Fruit fly (Drosophila melanogaster) whole organism, embryonic: ENCODE results near the gene kud.
A peak's percentile ranks its signal among the peaks of the same experiment; 100 is the strongest.

Source experiments
- Asciz ChIP-seq: fragments of 200-800 bp; sonication (Bioruptor generic); optimal IDR thresholded peaks from 2 replicates; lab custom pipeline; 2017; ENCODE audit warnings: missing biosample characterization, mild to moderate bottlenecking, missing genetic modification characterization, missing genetic modification reagents
- Bdp1 ChIP-seq: fragments of 200-800 bp; sonication (Bioruptor generic); optimal IDR thresholded peaks from 3 replicates; lab custom pipeline; 2016; ENCODE audit warnings: missing biosample characterization, missing genetic modification characterization
- BtbVII ChIP-seq: fragments of 200-800 bp; sonication (Bioruptor generic); optimal IDR thresholded peaks from 3 replicates; lab custom pipeline; 2017; ENCODE audit warnings: missing biosample characterization, mild to moderate bottlenecking, missing genetic modification characterization
- CG10267 ChIP-seq: fragments of 200-800 bp; sonication (Bioruptor generic); optimal IDR thresholded peaks from 2 replicates; lab custom pipeline; 2018; ENCODE audit warnings: missing biosample characterization, mild to moderate bottlenecking, missing genetic modification characterization, moderate library complexity
- CG12071 ChIP-seq: fragments of 200-800 bp; sonication (Bioruptor generic); optimal IDR thresholded peaks from 3 replicates; lab custom pipeline; 2018; ENCODE audit warnings: missing biosample characterization, mild to moderate bottlenecking, missing genetic modification characterization
- CG13775 ChIP-seq: fragments of 200-800 bp; sonication (Bioruptor generic); optimal IDR thresholded peaks from 3 replicates; lab custom pipeline; 2017; ENCODE audit warnings: missing biosample characterization, mild to moderate bottlenecking, missing genetic modification characterization
- CG14441 ChIP-seq: fragments of 200-800 bp; sonication (Bioruptor generic); IDR thresholded peaks from 2 replicates; pipeline ENCODE4 v1.3.6; 2022; ENCODE audit warnings: missing biosample characterization, missing genetic modification characterization
- CG15601 ChIP-seq: fragments of 200-800 bp; sonication (Bioruptor generic); optimal IDR thresholded peaks from 3 replicates; lab custom pipeline; 2019; ENCODE audit warnings: missing biosample characterization, mild to moderate bottlenecking, missing genetic modification characterization, moderate library complexity
- CG1647 ChIP-seq: fragments of 200-800 bp; sonication (Bioruptor generic); optimal IDR thresholded peaks from 3 replicates; lab custom pipeline; 2016; ENCODE audit warnings: missing biosample characterization, missing genetic modification characterization
- CG16815 ChIP-seq: fragments of 200-800 bp; sonication (Bioruptor generic); optimal IDR thresholded peaks from 3 replicates; lab custom pipeline; 2017; ENCODE audit warnings: missing biosample characterization, mild to moderate bottlenecking, missing genetic modification characterization
- CG16863 ChIP-seq: fragments of 200-800 bp; sonication (Bioruptor generic); optimal IDR thresholded peaks from 3 replicates; lab custom pipeline; 2016; ENCODE audit warnings: missing biosample characterization, missing genetic modification characterization
- CG17829 ChIP-seq: fragments of 200-800 bp; optimal IDR thresholded peaks from 2 replicates; lab custom pipeline; 2019; ENCODE audit warnings: missing biosample characterization, mild to moderate bottlenecking, missing genetic modification characterization, moderate library complexity
- CG18262 ChIP-seq: fragments of 200-800 bp; optimal IDR thresholded peaks from 3 replicates; lab custom pipeline; 2019; ENCODE audit warnings: missing biosample characterization, mild to moderate bottlenecking, missing genetic modification characterization, moderate library complexity
- CG34422 ChIP-seq: fragments of 200-800 bp; sonication (Bioruptor generic); IDR thresholded peaks from 3 replicates; pipeline ENCODE4 v1.3.6; 2022; ENCODE audit warnings: missing biosample characterization, missing genetic modification characterization
- CG3838 ChIP-seq: fragments of 200-800 bp; sonication (Bioruptor generic); optimal IDR thresholded peaks from 3 replicates; lab custom pipeline; 2016; ENCODE audit warnings: missing biosample characterization, missing genetic modification characterization
- CG42726 ChIP-seq: fragments of 200-800 bp; sonication (Bioruptor generic); IDR thresholded peaks from 2 replicates; pipeline ENCODE4 v1.3.6; 2022; ENCODE audit warnings: missing biosample characterization, missing genetic modification characterization; ENCODE audit not compliant: partially characterized antibody
- CG4730 ChIP-seq: fragments of 200-800 bp; sonication (Bioruptor generic); IDR thresholded peaks from 2 replicates; pipeline ENCODE4 v1.3.6; 2022; ENCODE audit warnings: missing biosample characterization, missing genetic modification characterization
- CG6689 ChIP-seq: fragments of 200-800 bp; sonication (Bioruptor generic); IDR thresholded peaks from 2 replicates; pipeline ENCODE4 v1.3.6; 2022; ENCODE audit warnings: missing biosample characterization, missing genetic modification characterization
- CG6813 ChIP-seq: fragments of 200-800 bp; sonication (Bioruptor generic); optimal IDR thresholded peaks from 2 replicates; lab custom pipeline; 2017; ENCODE audit warnings: missing biosample characterization, missing genetic modification characterization, mild to moderate bottlenecking, moderate library complexity, missing genetic modification reagents
- CG7928 ChIP-seq: fragments of 200-800 bp; sonication (Bioruptor generic); optimal IDR thresholded peaks from 2 replicates; lab custom pipeline; 2017; ENCODE audit warnings: missing biosample characterization, mild to moderate bottlenecking, missing genetic modification characterization
- CG9215 ChIP-seq: fragments of 200-800 bp; sonication (Bioruptor generic); IDR thresholded peaks from 2 replicates; pipeline ENCODE4 v1.3.6; 2022; ENCODE audit warnings: missing biosample characterization, missing genetic modification characterization
- D19B ChIP-seq: fragments of 200-800 bp; sonication (Bioruptor generic); optimal IDR thresholded peaks from 2 replicates; lab custom pipeline; 2017; ENCODE audit warnings: missing biosample characterization, mild to moderate bottlenecking, missing genetic modification characterization
- Drgx ChIP-seq: fragments of 200-800 bp; sonication (Bioruptor generic); IDR thresholded peaks from 2 replicates; pipeline ENCODE4 v1.3.6; 2022; ENCODE audit warnings: missing biosample characterization, missing genetic modification characterization
- HLH4C ChIP-seq: fragments of 200-800 bp; sonication (Bioruptor generic); IDR thresholded peaks from 3 replicates; pipeline ENCODE4 v1.3.6; 2022; ENCODE audit warnings: missing biosample characterization, missing genetic modification characterization; ENCODE audit not compliant: partially characterized antibody
- Hr51 ChIP-seq, 2 experiments: fragments of 200-800 bp; sonication (Bioruptor generic); optimal IDR thresholded peaks; 2 replicates in 1 of 2; 3 replicates in 1 of 2; lab custom pipeline; 2016 to 2018; ENCODE audit warnings: missing biosample characterization in 2 of 2, missing genetic modification characterization in 2 of 2, mild to moderate bottlenecking in 1 of 2, moderate library complexity in 1 of 2
- Hr78 ChIP-seq, 2 experiments: fragments of 200-800 bp in 1 of 2; fragments of >200 bp in 1 of 2; sonication (Bioruptor generic) in 1 of 2; optimal IDR thresholded peaks; 2 replicates each; lab custom pipeline; 2017 to 2019; ENCODE audit warnings: missing biosample characterization in 2 of 2, missing genetic modification characterization in 2 of 2, mild to moderate bottlenecking in 1 of 2, moderate library complexity in 1 of 2
- Hsf ChIP-seq: fragments of 200-800 bp; sonication (Bioruptor generic); optimal IDR thresholded peaks from 3 replicates; lab custom pipeline; 2016; ENCODE audit warnings: missing biosample characterization, missing genetic modification characterization
- Mrtf ChIP-seq: fragments of 200-800 bp; sonication (Bioruptor generic); IDR thresholded peaks from 3 replicates; pipeline ENCODE4 v1.3.6; 2022; ENCODE audit warnings: missing biosample characterization, missing genetic modification characterization
- NC2α ChIP-seq: fragments of 200-800 bp; sonication (Bioruptor generic); optimal IDR thresholded peaks from 2 replicates; lab custom pipeline; 2016; ENCODE audit warnings: missing biosample characterization, missing genetic modification characterization
- Oli ChIP-seq: fragments of 200-800 bp; sonication (Bioruptor generic); optimal IDR thresholded peaks from 2 replicates; lab custom pipeline; 2018; ENCODE audit warnings: missing biosample characterization, mild to moderate bottlenecking, missing genetic modification characterization, moderate library complexity
- Optix ChIP-seq: fragments of 200-800 bp; sonication (Bioruptor generic); IDR thresholded peaks from 3 replicates; pipeline ENCODE4 v1.3.6; 2022; ENCODE audit warnings: missing biosample characterization, missing genetic modification characterization
- Xbp1 ChIP-seq: fragments of 200-800 bp; sonication (Bioruptor generic); optimal IDR thresholded peaks from 3 replicates; lab custom pipeline; 2016; ENCODE audit warnings: missing biosample characterization, mild to moderate bottlenecking, missing genetic modification characterization
- YL-1 ChIP-seq: fragments of 200-800 bp; sonication (Bioruptor generic); optimal IDR thresholded peaks from 3 replicates; lab custom pipeline; 2017; ENCODE audit warnings: missing biosample characterization, mild to moderate bottlenecking, missing genetic modification characterization
- ara ChIP-seq: fragments of 200-800 bp; sonication (Bioruptor generic); IDR thresholded peaks from 2 replicates; pipeline ENCODE4 v1.3.6; 2022; ENCODE audit warnings: missing biosample characterization, missing genetic modification characterization
- cato ChIP-seq: fragments of 200-800 bp; sonication (Bioruptor generic); optimal IDR thresholded peaks from 2 replicates; lab custom pipeline; 2016; ENCODE audit warnings: missing biosample characterization, missing genetic modification characterization, borderline replicate concordance
- chm ChIP-seq: fragments of 200-800 bp; sonication (Bioruptor generic); IDR thresholded peaks from 2 replicates; pipeline ENCODE4 v1.3.6; 2022; ENCODE audit warnings: missing biosample characterization, missing genetic modification characterization
- croc ChIP-seq: fragments of 200-800 bp; sonication (Bioruptor generic); conservative IDR thresholded peaks from 3 replicates; pipeline ENCODE4 v1.3.6; 2022; ENCODE audit warnings: missing biosample characterization, missing genetic modification characterization
- exex ChIP-seq: fragments of 200-800 bp; sonication (Bioruptor generic); optimal IDR thresholded peaks from 4 replicates; lab custom pipeline; 2018; ENCODE audit warnings: missing biosample characterization, mild to moderate bottlenecking, missing genetic modification characterization, moderate library complexity
- fu2 ChIP-seq: fragments of 200-800 bp; sonication (Bioruptor generic); optimal IDR thresholded peaks from 2 replicates; lab custom pipeline; 2016; ENCODE audit warnings: missing biosample characterization, missing genetic modification characterization
- mam ChIP-seq: fragments of 200-800 bp; sonication (Bioruptor generic); optimal IDR thresholded peaks from 3 replicates; lab custom pipeline; 2016; ENCODE audit warnings: missing biosample characterization, missing genetic modification characterization
- nau ChIP-seq: fragments of 200-800 bp; sonication (Bioruptor generic); optimal IDR thresholded peaks from 3 replicates; lab custom pipeline; 2017; ENCODE audit warnings: missing biosample characterization, mild to moderate bottlenecking, missing genetic modification characterization, missing genetic modification reagents
- nom ChIP-seq: fragments of 200-800 bp; sonication (Bioruptor generic); optimal IDR thresholded peaks from 2 replicates; lab custom pipeline; 2017; ENCODE audit warnings: missing biosample characterization, missing genetic modification characterization, mild to moderate bottlenecking, moderate library complexity, missing genetic modification reagents
- pnt ChIP-seq: fragments of 200-800 bp; sonication (Bioruptor generic); optimal IDR thresholded peaks from 3 replicates; lab custom pipeline; 2016; ENCODE audit warnings: missing biosample characterization, missing genetic modification characterization
- psq ChIP-seq: fragments of 200-800 bp; sonication (Bioruptor generic); optimal IDR thresholded peaks from 2 replicates; lab custom pipeline; 2017; ENCODE audit warnings: missing biosample characterization, missing genetic modification characterization
- pzg ChIP-seq: fragments of 200-800 bp; sonication (Bioruptor generic); optimal IDR thresholded peaks from 3 replicates; lab custom pipeline; 2018; ENCODE audit warnings: missing biosample characterization, mild to moderate bottlenecking, missing genetic modification characterization, moderate library complexity
- shn ChIP-seq: fragments of 200-800 bp; sonication (Bioruptor generic); optimal IDR thresholded peaks from 3 replicates; lab custom pipeline; 2016; ENCODE audit warnings: missing biosample characterization, missing genetic modification characterization
- sug ChIP-seq: fragments of 200-800 bp; optimal IDR thresholded peaks from 2 replicates; lab custom pipeline; 2019; ENCODE audit warnings: missing biosample characterization, mild to moderate bottlenecking, missing genetic modification characterization, moderate library complexity
- toy ChIP-seq: fragments of 200-800 bp; sonication (Bioruptor generic); IDR thresholded peaks from 2 replicates; pipeline ENCODE4 v1.3.6; 2022; ENCODE audit warnings: missing biosample characterization, missing genetic modification characterization
- tup ChIP-seq: fragments of 200-800 bp; sonication (Bioruptor generic); optimal IDR thresholded peaks from 2 replicates; lab custom pipeline; 2016; ENCODE audit warnings: missing biosample characterization, mild to moderate bottlenecking, missing genetic modification characterization, moderate library complexity
- usp ChIP-seq: fragments of >200 bp; optimal IDR thresholded peaks from 2 replicates; lab custom pipeline; 2017; ENCODE audit warnings: missing biosample characterization, missing genetic modification characterization
- vvl ChIP-seq: fragments of 200-800 bp; sonication (Bioruptor generic); IDR thresholded peaks from 2 replicates; pipeline ENCODE4 v1.3.6; 2022; ENCODE audit warnings: missing biosample characterization, missing genetic modification characterization
- z ChIP-seq: fragments of 200-800 bp; sonication (Bioruptor generic); IDR thresholded peaks from 3 replicates; pipeline ENCODE4 v1.3.6; 2022; ENCODE audit warnings: missing biosample characterization, missing genetic modification characterization

kud gene

dm6 chr3L:16840540-16840939 is 4.3 kb downstream of the kud start (continued):
- no peak for TF ChIP-seq HLH4C (GFP tag; lab: Robert Waterston, UW)
- no peak for TF ChIP-seq croc (GFP tag; lab: Robert Waterston, UW)
- TF ChIP-seq shn (GFP tag; lab: Kevin White, UChicago): no peak
- no peak for TF ChIP-seq nau
- TF ChIP-seq Oli: peak; percentile 27
- TF ChIP-seq CG14441 (GFP tag; lab: Robert Waterston, UW): 0 out of 2 replicates have a peak, but pooled peaks have one; percentile 41
- no peak for TF ChIP-seq CG4730
- TF ChIP-seq Optix (GFP tag; lab: Robert Waterston, UW): no peak
- no peak for TF ChIP-seq D19B (GFP tag; lab: Kevin White, UChicago)
- no peak for TF ChIP-seq Xbp1 (GFP tag; lab: Kevin White, UChicago)
- TF ChIP-seq BtbVII (GFP tag; lab: Kevin White, UChicago): peak; percentile 52
- TF ChIP-seq toy (GFP tag; lab: Robert Waterston, UW): no peak
- TF ChIP-seq Mrtf (GFP tag; lab: Robert Waterston, UW): no peak
- TF ChIP-seq CG6689: no peak
- TF ChIP-seq cato (GFP tag; lab: Kevin White, UChicago): no peak
- no peak for TF ChIP-seq NC2α
- peak; percentile 12 for TF ChIP-seq CG10267
- no peak for TF ChIP-seq CG16815
- TF ChIP-seq CG16863 (GFP tag; lab: Kevin White, UChicago): no peak
- TF ChIP-seq pnt (GFP tag; lab: Kevin White, UChicago): no peak
- TF ChIP-seq usp (GFP tag; lab: Kevin White, UChicago): no peak
- TF ChIP-seq CG15601 (tag; lab: Kevin White, UChicago): no peak
- no peak for TF ChIP-seq CG1647 (GFP tag; lab: Kevin White, UChicago)
- TF ChIP-seq sug (tag; lab: Kevin White, UChicago): peak; percentile 17
- no peak for TF ChIP-seq Asciz (GFP tag; lab: Kevin White, UChicago)
- TF ChIP-seq YL-1 (GFP tag; lab: Kevin White, UChicago): no peak
- no peak for TF ChIP-seq chm (GFP tag; lab: Robert Waterston, UW)
- TF ChIP-seq fu2 (GFP tag; lab: Kevin White, UChicago): no peak
- peak; percentile 3 for TF ChIP-seq exex (tag; lab: Kevin White, UChicago)
- no peak for TF ChIP-seq CG3838 (GFP tag; lab: Kevin White, UChicago)
- peak in 1 of 2 experiments; percentile 35 for TF ChIP-seq Hr51 (GFP tag; optimal IDR thresholded peaks at IDR 0.05; lab: Kevin White, UChicago)
- TF ChIP-seq pzg (GFP tag; lab: Kevin White, UChicago): no peak
- no peak for TF ChIP-seq Hr78 (GFP tag; optimal IDR thresholded peaks at IDR 0.05; lab: Kevin White, UChicago)
- TF ChIP-seq CG6813 (GFP tag; lab: Kevin White, UChicago): no peak
- TF ChIP-seq CG17829 (tag; lab: Kevin White, UChicago): no peak
- no peak for TF ChIP-seq CG12071 (GFP tag; lab: Kevin White, UChicago)
- TF ChIP-seq nom (GFP tag; lab: Kevin White, UChicago): no peak
- TF ChIP-seq vvl (GFP tag; lab: Robert Waterston, UW): no peak
- TF ChIP-seq ara (GFP tag; lab: Robert Waterston, UW): no peak
- TF ChIP-seq Drgx (GFP tag; lab: Robert Waterston, UW): no peak
- TF ChIP-seq CG42726: no peak
- TF ChIP-seq CG9215 (GFP tag; lab: Robert Waterston, UW): no peak
- no peak for TF ChIP-seq Bdp1 (GFP tag; lab: Kevin White, UChicago)
- TF ChIP-seq CG18262 (tag; lab: Kevin White, UChicago): no peak
- TF ChIP-seq z (GFP tag; lab: Robert Waterston, UW): no peak
- no peak for TF ChIP-seq psq (GFP tag; lab: Kevin White, UChicago)
- TF ChIP-seq CG7928: no peak
- peak; percentile 6 for TF ChIP-seq Hsf (GFP tag; lab: Kevin White, UChicago)
- TF ChIP-seq mam (GFP tag; lab: Kevin White, UChicago): peak; percentile 37
- no peak for TF ChIP-seq CG13775 (GFP tag; lab: Kevin White, UChicago)
- no peak for TF ChIP-seq CG34422
- no peak for TF ChIP-seq tup (GFP tag; lab: Kevin White, UChicago)
